Worm (Caenorhabditis elegans): ENCODE data around the gene C33D9.6.

ce11 chrIV:8743654-8744332 lies 34.2 kb downstream of the C33D9.6 start, which contains the start of gene F21D5.7:
- TF ChIP-seq flt-1 (GFP tag; IDR thresholded peaks at IDR 0.05): no peak
- no peak for TF ChIP-seq pes-1 (GFP tag; IDR thresholded peaks at IDR 0.05)
- TF ChIP-seq ceh-36 (tag; optimal IDR thresholded peaks at IDR 0.05): no peak
- TF ChIP-seq sea-1 (GFP tag; conservative IDR thresholded peaks at IDR 0.05): no peak
- TF ChIP-seq ama-1 (optimal IDR thresholded peaks at IDR 0.05): no peak

Measured in whole organism, early embryonic.